Worm (Caenorhabditis elegans) whole organism, L3 larva: ENCODE data around the gene bbs-5.

Source experiments
- ceh-82 ChIP-seq: fragments of 150-350 bp; optimal IDR thresholded peaks from 2 replicates; lab custom pipeline; 2014; ENCODE audit warnings: missing biosample characterization, missing genetic modification characterization
- fkh-2 ChIP-seq: fragments of 150-350 bp; optimal IDR thresholded peaks from 2 replicates; lab custom pipeline; 2014; ENCODE audit warnings: missing biosample characterization, missing genetic modification reagents, missing genetic modification characterization
- hmg-11 ChIP-seq: sonication (generic microtip); optimal IDR thresholded peaks from 2 replicates; lab custom pipeline; 2016; ENCODE audit warnings: missing genetic modification characterization, missing compliant biosample characterization
- nhr-11 ChIP-seq: fragments of 150-350 bp; optimal IDR thresholded peaks from 2 replicates; lab custom pipeline; 2014; ENCODE audit warnings: missing biosample characterization, missing genetic modification characterization
- nhr-12 ChIP-seq: fragments of 150-350 bp; optimal IDR thresholded peaks from 2 replicates; lab custom pipeline; 2014; ENCODE audit warnings: missing biosample characterization, missing genetic modification characterization
- snpc-4 ChIP-seq: fragments of 150-350 bp; optimal IDR thresholded peaks from 2 replicates; lab custom pipeline; 2014; ENCODE audit warnings: missing biosample characterization, missing genetic modification characterization

ce11 chrIII:10216585-10217278 is 44.9 kb downstream of the bbs-5 start, which contains the start of gene cts-1:
- TF ChIP-seq nhr-12 (tag; lab: Kevin White, UChicago) (no peak), hmg-11 (tag; lab: Kevin White, UChicago) (peak; percentile 29), nhr-11 (tag; lab: Kevin White, UChicago) (peak; percentile 11), ceh-82 (tag; lab: Kevin White, UChicago) (no peak), snpc-4 (tag; lab: Kevin White, UChicago) (peak; percentile 38), fkh-2 (tag; lab: Kevin White, UChicago) (no peak)
